Worm (Caenorhabditis elegans) whole organism, late embryonic: ENCODE data around the gene cnnm-1.

Experiments used
- K02D7.2 ChIP-seq: sonication (generic microtip); optimal IDR thresholded peaks from 2 replicates; lab custom pipeline; 2017; ENCODE audit warnings: mild to moderate bottlenecking, missing genetic modification characterization, missing compliant biosample characterization
- ceh-19 ChIP-seq: fragments of 200-800 bp; sonication (Bioruptor generic); optimal IDR thresholded peaks from 2 replicates; lab custom pipeline; 2018; ENCODE audit warnings: mild to moderate bottlenecking, missing genetic modification characterization, missing compliant biosample characterization
- ceh-31 ChIP-seq: sonication (generic microtip); optimal IDR thresholded peaks from 2 replicates; lab custom pipeline; 2016; ENCODE audit warnings: missing genetic modification characterization, missing compliant biosample characterization
- ceh-6 ChIP-seq: fragments of 200-800 bp; sonication (Bioruptor generic); optimal IDR thresholded peaks from 2 replicates; lab custom pipeline; 2018; ENCODE audit warnings: mild to moderate bottlenecking, missing genetic modification characterization, missing compliant biosample characterization
- hlh-8 ChIP-seq: sonication (generic microtip); optimal IDR thresholded peaks from 2 replicates; lab custom pipeline; 2016; ENCODE audit warnings: missing genotype, missing genetic modification characterization, missing compliant biosample characterization
- nfya-1 ChIP-seq: sonication (generic microtip); optimal IDR thresholded peaks from 2 replicates; lab custom pipeline; 2017; ENCODE audit warnings: missing genetic modification characterization, mild to moderate bottlenecking, missing compliant biosample characterization, antibody characterized with exemption, moderate library complexity
- pha-4 ChIP-seq: fragments of 150-350 bp; optimal IDR thresholded peaks from 2 replicates; lab custom pipeline; 2018; ENCODE audit warnings: missing biosample characterization, missing genetic modification reagents, missing genetic modification characterization
- tbx-2 ChIP-seq: sonication (generic microtip); optimal IDR thresholded peaks from 2 replicates; lab custom pipeline; 2016; ENCODE audit warnings: missing genetic modification characterization, missing compliant biosample characterization

ce11 chrIV:17174980-17175379 lies 31.7 kb downstream of the cnnm-1 start:
- TF ChIP-seq pha-4 (tag; lab: Kevin White, UChicago) (no peak), ceh-19 (no peak), ceh-31 (tag; lab: Kevin White, UChicago) (no peak), tbx-2 (tag; lab: Kevin White, UChicago) (no peak), hlh-8 (tag; lab: Kevin White, UChicago) (no peak), nfya-1 (tag; lab: Kevin White, UChicago) (no peak), K02D7.2 (tag; lab: Kevin White, UChicago) (no peak), ceh-6 (GFP tag; lab: Kevin White, UChicago) (no peak)
